Fruit fly (Drosophila melanogaster) whole organism, adult: ENCODE data around the gene CG6287.

ENCODE experiments used
- CG11617 ChIP-seq: fragments of 200-800 bp; sonication (Bioruptor generic); optimal IDR thresholded peaks from 2 replicates; lab custom pipeline; 2017; ENCODE audit warnings: mild to moderate bottlenecking, missing biosample characterization, missing genetic modification reagents, missing genetic modification characterization
- CG12768 ChIP-seq: fragments of 200-800 bp; sonication (Bioruptor generic); optimal IDR thresholded peaks from 2 replicates; lab custom pipeline; 2017; ENCODE audit warnings: missing biosample characterization, missing genetic modification characterization, mild to moderate bottlenecking, moderate library complexity, missing genetic modification reagents
- CG14711 ChIP-seq: fragments of 200-800 bp; sonication (Bioruptor generic); optimal IDR thresholded peaks from 2 replicates; lab custom pipeline; 2018; ENCODE audit warnings: missing biosample characterization, mild to moderate bottlenecking, missing genetic modification characterization, moderate library complexity
- CG1620 ChIP-seq: fragments of 200-800 bp; sonication (Bioruptor generic); optimal IDR thresholded peaks from 2 replicates; lab custom pipeline; 2016; ENCODE audit warnings: missing biosample characterization, missing genetic modification characterization
- CG33017 ChIP-seq: fragments of 200-800 bp; sonication (Bioruptor generic); optimal IDR thresholded peaks from 2 replicates; lab custom pipeline; 2018; ENCODE audit warnings: missing biosample characterization, mild to moderate bottlenecking, missing genetic modification characterization, moderate library complexity
- CG5204 ChIP-seq: fragments of 200-800 bp; sonication (Bioruptor generic); optimal IDR thresholded peaks from 2 replicates; lab custom pipeline; 2016; ENCODE audit warnings: missing biosample characterization, missing genetic modification characterization
- CG7045 ChIP-seq: fragments of 200-800 bp; sonication (Bioruptor generic); optimal IDR thresholded peaks from 2 replicates; lab custom pipeline; 2017; ENCODE audit warnings: missing biosample characterization, mild to moderate bottlenecking, missing genetic modification characterization
- CG7101 ChIP-seq: fragments of 200-800 bp; sonication (Bioruptor generic); optimal IDR thresholded peaks from 2 replicates; lab custom pipeline; 2018; ENCODE audit warnings: missing biosample characterization, mild to moderate bottlenecking, missing genetic modification characterization, moderate library complexity
- Clk ChIP-seq: fragments of 200-800 bp; sonication (Bioruptor generic); optimal IDR thresholded peaks from 2 replicates; lab custom pipeline; 2017; ENCODE audit warnings: missing biosample characterization, missing genetic modification characterization
- Crg-1 ChIP-seq: fragments of 200-800 bp; sonication (Bioruptor generic); optimal IDR thresholded peaks from 2 replicates; lab custom pipeline; 2016; ENCODE audit warnings: missing biosample characterization, missing genetic modification characterization
- Hr96 ChIP-seq: fragments of 200-800 bp; sonication (Bioruptor generic); optimal IDR thresholded peaks from 2 replicates; lab custom pipeline; 2016; ENCODE audit warnings: missing biosample characterization, missing genetic modification characterization
- Mnt ChIP-seq: fragments of 200-800 bp; sonication (Bioruptor generic); optimal IDR thresholded peaks from 2 replicates; lab custom pipeline; 2016; ENCODE audit warnings: missing biosample characterization, mild to moderate bottlenecking, missing genetic modification characterization
- bab1 ChIP-seq: fragments of 200-800 bp; sonication (Bioruptor generic); optimal IDR thresholded peaks from 3 replicates; lab custom pipeline; 2019; ENCODE audit warnings: missing biosample characterization, mild to moderate bottlenecking, missing genetic modification characterization, moderate library complexity
- cic ChIP-seq: fragments of 200-800 bp; sonication (Bioruptor generic); optimal IDR thresholded peaks from 2 replicates; lab custom pipeline; 2017; ENCODE audit warnings: missing biosample characterization, mild to moderate bottlenecking, missing genetic modification characterization, moderate library complexity
- cnc ChIP-seq, 2 experiments: fragments of >200 bp; optimal IDR thresholded peaks; 2 replicates each; lab custom pipeline; 2017
- kay ChIP-seq: fragments of 200-800 bp; sonication (Bioruptor generic); peaks from one replicate; lab custom pipeline; 2016; ENCODE audit warnings: missing biosample characterization, missing genetic modification characterization, borderline replicate concordance
- ovo ChIP-seq: fragments of 200-800 bp; sonication (Bioruptor generic); optimal IDR thresholded peaks from 2 replicates; lab custom pipeline; 2016; ENCODE audit warnings: missing biosample characterization, missing genetic modification characterization
- pad ChIP-seq: fragments of 200-800 bp; sonication (Bioruptor generic); optimal IDR thresholded peaks from 3 replicates; lab custom pipeline; 2017; ENCODE audit warnings: missing biosample characterization, missing genetic modification characterization, mild to moderate bottlenecking, moderate library complexity, missing genetic modification reagents
- tj ChIP-seq: fragments of 200-800 bp; sonication (Bioruptor generic); optimal IDR thresholded peaks from 3 replicates; lab custom pipeline; 2017; ENCODE audit warnings: missing biosample characterization, mild to moderate bottlenecking, missing genetic modification characterization, moderate library complexity
- toe ChIP-seq: fragments of 200-800 bp; sonication (Bioruptor generic); optimal IDR thresholded peaks from 2 replicates; lab custom pipeline; 2016; ENCODE audit warnings: missing biosample characterization, missing genetic modification characterization

The CG6287 gene

DNA sequence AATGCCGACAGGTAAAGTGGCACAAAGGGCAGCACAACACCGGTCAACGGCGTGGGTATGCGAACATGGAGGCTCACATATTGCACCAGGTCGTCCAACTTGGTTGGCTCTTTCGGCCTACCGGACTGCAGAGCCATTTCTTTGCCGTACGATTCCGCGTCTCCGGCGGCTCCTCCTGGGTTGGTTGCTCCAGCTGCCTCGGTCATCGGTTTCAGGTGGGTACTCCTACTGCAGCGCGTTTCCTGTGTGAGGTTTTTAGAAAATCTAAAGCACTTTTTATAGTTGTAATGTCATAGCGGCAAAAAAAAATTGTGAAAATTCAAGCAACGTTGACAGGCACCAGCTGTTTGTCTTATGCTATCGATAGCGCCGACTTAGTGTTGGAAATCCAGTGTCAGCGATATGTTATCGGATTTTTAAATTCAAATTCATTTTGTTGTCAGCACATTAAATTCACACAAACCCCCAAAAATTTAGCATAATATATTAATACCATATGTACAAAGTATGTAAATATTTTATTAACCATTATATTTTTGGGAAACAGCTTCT, 35.5 kb downstream of the CG6287 start, which contains the start of gene CG6230:
Gene CG6230, minus strand, starts transcription at position 354 of the 552 bp plus-strand sequence.
- no peak for TF ChIP-seq ovo (GFP tag; lab: Kevin White, UChicago)
- peak; percentile 9 for TF ChIP-seq Mnt (GFP tag; lab: Kevin White, UChicago)
- no peak for TF ChIP-seq toe
- peak; percentile 22 for TF ChIP-seq bab1
- TF ChIP-seq tj (GFP tag; lab: Kevin White, UChicago) = peak; percentile 1
- peak; percentile 3 for TF ChIP-seq CG14711 (tag; lab: Kevin White, UChicago)

DNA sequence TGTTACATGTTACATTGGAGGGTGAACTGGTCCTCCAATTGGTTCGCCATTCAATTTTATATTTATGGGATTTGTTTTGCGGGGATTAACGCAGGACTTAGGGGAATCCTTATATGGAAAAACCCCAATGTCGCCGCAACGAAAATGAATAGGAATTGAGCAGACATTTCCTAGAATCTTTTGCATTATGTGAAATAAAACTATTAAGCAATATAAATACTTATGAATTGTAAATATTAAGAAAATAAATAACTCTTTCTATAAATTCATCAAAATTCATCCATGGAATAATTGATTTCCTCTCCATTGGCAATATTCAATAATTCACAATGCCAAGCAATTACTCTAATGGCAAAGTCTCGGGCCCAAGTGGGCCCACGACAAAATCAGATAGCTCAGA, 41.8 kb downstream of the CG6287 start, which contains the start of gene Gr32a:
Gene Gr32a, plus strand, starts transcription at position 301 of the 400 bp plus-strand sequence.
- TF ChIP-seq kay (GFP tag; lab: Kevin White, UChicago) = no peak
- TF ChIP-seq pad (GFP tag; lab: Kevin White, UChicago) = no peak
- no peak for TF ChIP-seq cnc (optimal IDR thresholded peaks at IDR 0.05; lab: Kevin White, UChicago)
- no peak for TF ChIP-seq CG7101 (tag; lab: Kevin White, UChicago)
- TF ChIP-seq CG7045 (GFP tag; lab: Kevin White, UChicago) = no peak
- TF ChIP-seq Crg-1 (GFP tag; lab: Kevin White, UChicago) = no peak

DNA sequence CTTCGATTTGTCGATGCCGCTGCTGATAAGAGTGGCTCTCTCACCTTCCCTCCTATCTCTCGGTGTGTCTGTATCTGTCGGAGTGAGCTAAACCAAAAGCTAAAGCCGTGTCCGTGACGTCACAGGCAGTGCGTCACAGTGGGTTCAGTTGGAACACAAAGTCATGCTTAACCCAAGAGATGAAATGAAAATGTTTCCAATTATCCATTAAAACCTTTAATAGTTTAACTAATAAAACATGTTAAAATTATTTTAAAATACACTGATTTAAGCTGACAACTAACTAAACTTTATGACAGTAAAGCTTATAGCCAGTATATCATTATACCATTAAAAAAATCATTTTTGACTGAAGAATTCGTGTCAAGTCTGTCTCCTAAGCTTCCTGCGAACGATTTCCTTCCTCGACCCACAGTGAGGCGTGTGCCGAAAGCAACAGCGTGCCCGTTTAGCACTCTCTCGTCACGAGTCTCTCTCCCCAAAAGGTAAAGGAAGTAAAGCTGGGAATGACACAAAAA, 42.5 kb downstream of the CG6287 start, which contains the start of gene Idua:
Gene Idua, minus strand, starts transcription at position 51 of the 518 bp plus-strand sequence.
- peak; percentile 59 for TF ChIP-seq CG7101 (tag; lab: Kevin White, UChicago)
- peak; percentile 47 for TF ChIP-seq CG11617 (GFP tag; lab: Kevin White, UChicago)
- TF ChIP-seq bab1 = peak; percentile 65
- peak; percentile 63 for TF ChIP-seq CG7045 (GFP tag; lab: Kevin White, UChicago)
- peak; percentile 60 for TF ChIP-seq CG12768 (GFP tag; lab: Kevin White, UChicago)
- peak; percentile 37 for TF ChIP-seq Clk (GFP tag; lab: Kevin White, UChicago)
- TF ChIP-seq tj (GFP tag; lab: Kevin White, UChicago) = no peak
- TF ChIP-seq CG5204 (GFP tag; lab: Kevin White, UChicago) = no peak
- no peak for TF ChIP-seq CG1620 (GFP tag; lab: Kevin White, UChicago)
- TF ChIP-seq CG33017 = peak; percentile 65
- peak; percentile 50 for TF ChIP-seq pad (GFP tag; lab: Kevin White, UChicago)
- TF ChIP-seq CG14711 (tag; lab: Kevin White, UChicago) = peak; percentile 51
- no peak for TF ChIP-seq ovo (GFP tag; lab: Kevin White, UChicago)
- TF ChIP-seq cic (GFP tag; lab: Kevin White, UChicago) = no peak

DNA sequence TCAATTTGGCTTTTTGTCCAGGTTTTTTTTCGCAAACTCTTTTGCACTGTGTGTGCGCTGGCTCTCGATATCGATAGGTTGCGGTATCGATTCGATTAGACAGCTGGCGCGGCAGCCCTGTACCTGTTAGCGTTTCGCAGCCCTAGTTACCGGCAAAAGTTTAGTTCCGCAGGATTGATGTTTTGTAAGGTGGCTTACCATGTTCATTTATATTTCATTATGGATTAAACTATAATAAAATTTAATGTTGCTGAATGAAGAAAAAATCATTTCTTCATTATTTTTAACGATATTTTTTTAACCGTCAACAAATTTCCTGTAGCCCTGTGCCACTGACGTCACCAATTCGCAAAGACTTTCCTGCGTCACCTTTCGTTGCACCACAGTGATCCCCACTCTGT, 49.0 kb downstream of the CG6287 start, which contains the start of gene Reps:
Gene Reps, minus strand, starts transcription at position 84 of the 401 bp plus-strand sequence.
- TF ChIP-seq bab1 (peak; percentile 96), Clk (GFP tag; lab: Kevin White, UChicago) (peak; percentile 96), Crg-1 (GFP tag; lab: Kevin White, UChicago) (peak; percentile 96), CG33017 (peak; percentile 96), CG7045 (GFP tag; lab: Kevin White, UChicago) (peak; percentile 98), CG11617 (GFP tag; lab: Kevin White, UChicago) (peak; percentile 96), CG7101 (tag; lab: Kevin White, UChicago) (peak; percentile 97), cnc (optimal IDR thresholded peaks at IDR 0.05; lab: Kevin White, UChicago) (no peak), pad (GFP tag; lab: Kevin White, UChicago) (peak; percentile 89), ovo (GFP tag; lab: Kevin White, UChicago) (peak; percentile 94), cic (GFP tag; lab: Kevin White, UChicago) (peak; percentile 77), CG14711 (tag; lab: Kevin White, UChicago) (peak; percentile 95), CG1620 (GFP tag; lab: Kevin White, UChicago) (peak; percentile 97), Mnt (GFP tag; lab: Kevin White, UChicago) (peak; percentile 93), toe (peak; percentile 98), CG5204 (GFP tag; lab: Kevin White, UChicago) (peak; percentile 98), tj (GFP tag; lab: Kevin White, UChicago) (peak; percentile 87), CG12768 (GFP tag; lab: Kevin White, UChicago) (peak; percentile 98), kay (GFP tag; lab: Kevin White, UChicago) (no peak), Hr96 (GFP tag; lab: Kevin White, UChicago) (peak; percentile 97)

DNA sequence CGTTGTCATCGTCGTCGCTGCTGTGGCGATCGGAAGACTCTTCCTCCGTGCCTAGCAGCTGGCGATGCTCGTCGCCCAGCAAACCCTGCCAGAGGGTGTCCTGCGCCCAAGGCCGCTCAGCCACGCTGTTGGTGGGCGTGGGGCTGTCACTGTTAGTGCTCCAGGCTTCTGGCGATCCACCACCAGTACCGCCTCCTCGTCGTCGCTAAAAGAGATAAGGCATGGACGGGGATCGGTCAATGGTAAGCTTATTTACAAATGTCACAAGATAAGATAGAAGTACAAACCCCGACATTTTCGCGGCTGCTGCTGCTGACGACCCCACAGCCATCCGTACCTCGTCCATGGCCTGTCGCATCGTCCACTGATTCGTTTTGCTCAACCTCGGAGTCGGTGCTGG, 50.2 kb downstream of the CG6287 start:
- no peak for TF ChIP-seq bab1
- no peak for TF ChIP-seq CG1620 (GFP tag; lab: Kevin White, UChicago)
- TF ChIP-seq cic (GFP tag; lab: Kevin White, UChicago) = no peak
- no peak for TF ChIP-seq kay (GFP tag; lab: Kevin White, UChicago)
- no peak for TF ChIP-seq CG14711 (tag; lab: Kevin White, UChicago)
- no peak for TF ChIP-seq CG33017
- no peak for TF ChIP-seq Mnt (GFP tag; lab: Kevin White, UChicago)
- TF ChIP-seq toe = no peak
- TF ChIP-seq cnc (optimal IDR thresholded peaks at IDR 0.05; lab: Kevin White, UChicago) = no peak
- TF ChIP-seq pad (GFP tag; lab: Kevin White, UChicago) = no peak
- no peak for TF ChIP-seq CG11617 (GFP tag; lab: Kevin White, UChicago)
- no peak for TF ChIP-seq CG12768 (GFP tag; lab: Kevin White, UChicago)
- no peak for TF ChIP-seq Hr96 (GFP tag; lab: Kevin White, UChicago)
- no peak for TF ChIP-seq tj (GFP tag; lab: Kevin White, UChicago)
- TF ChIP-seq Clk (GFP tag; lab: Kevin White, UChicago) = no peak
- TF ChIP-seq CG7101 (tag; lab: Kevin White, UChicago) = no peak
- TF ChIP-seq ovo (GFP tag; lab: Kevin White, UChicago) = no peak
- TF ChIP-seq CG5204 (GFP tag; lab: Kevin White, UChicago) = no peak
